Fruit fly (Drosophila melanogaster): ENCODE data around the gene vn.

vn gene

dm6 chr3L:5848929-5849328 is 3.5 kb upstream of the vn start:
- no peak for TF ChIP-seq CG7101 (tag; optimal IDR thresholded peaks at IDR 0.05)
- TF ChIP-seq Clk (GFP tag; optimal IDR thresholded peaks at IDR 0.05): no peak
- no peak for TF ChIP-seq CG12768 (GFP tag; optimal IDR thresholded peaks at IDR 0.05)
- TF ChIP-seq cic (GFP tag; optimal IDR thresholded peaks at IDR 0.05): no peak
- TF ChIP-seq Crg-1 (GFP tag; optimal IDR thresholded peaks at IDR 0.05): no peak
- no peak for TF ChIP-seq ovo (GFP tag; optimal IDR thresholded peaks at IDR 0.05)
- TF ChIP-seq pad (GFP tag; optimal IDR thresholded peaks at IDR 0.05): no peak
- TF ChIP-seq Mnt (GFP tag; optimal IDR thresholded peaks at IDR 0.05): no peak
- no peak for TF ChIP-seq CG5204 (GFP tag; optimal IDR thresholded peaks at IDR 0.05)
- no peak for TF ChIP-seq bab1 (GFP tag; optimal IDR thresholded peaks at IDR 0.05)

DNA sequence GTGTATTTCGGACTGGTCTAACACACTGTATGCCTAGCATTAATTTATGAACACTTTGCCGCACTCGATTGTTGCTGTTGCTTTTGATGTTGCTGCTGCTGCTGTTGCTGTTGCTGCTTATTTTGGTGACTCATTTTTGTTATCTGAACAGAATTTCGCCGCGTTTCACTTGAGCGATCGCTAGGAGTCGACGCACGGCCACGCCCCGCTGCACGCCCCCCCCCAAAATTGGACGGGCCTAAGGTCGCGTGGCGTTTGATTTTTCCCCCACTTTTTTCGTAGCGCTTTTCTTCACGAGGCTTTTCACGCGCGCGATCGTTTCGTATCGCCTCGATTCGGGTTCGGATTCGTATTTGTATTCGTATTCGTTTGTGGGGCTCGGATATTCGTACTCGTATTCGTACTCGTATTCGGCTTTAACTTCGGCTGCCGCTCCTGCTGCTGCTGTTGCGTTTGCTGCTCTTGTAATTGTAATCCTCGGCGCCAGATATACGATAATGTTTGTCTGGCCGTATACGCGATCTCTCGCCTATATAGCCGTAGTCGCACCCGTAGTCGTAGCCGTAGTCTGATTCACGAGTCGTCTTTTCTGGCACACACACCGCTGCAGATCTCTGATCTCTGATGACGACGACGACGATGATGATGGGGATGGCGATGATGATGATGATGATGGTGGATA is 1.4 kb downstream of the vn start:
- TF ChIP-seq toe (GFP tag; optimal IDR thresholded peaks at IDR 0.05) (no peak), CG14711 (tag; optimal IDR thresholded peaks at IDR 0.05) (no peak), Crg-1 (GFP tag; optimal IDR thresholded peaks at IDR 0.05) (no peak)

DNA sequence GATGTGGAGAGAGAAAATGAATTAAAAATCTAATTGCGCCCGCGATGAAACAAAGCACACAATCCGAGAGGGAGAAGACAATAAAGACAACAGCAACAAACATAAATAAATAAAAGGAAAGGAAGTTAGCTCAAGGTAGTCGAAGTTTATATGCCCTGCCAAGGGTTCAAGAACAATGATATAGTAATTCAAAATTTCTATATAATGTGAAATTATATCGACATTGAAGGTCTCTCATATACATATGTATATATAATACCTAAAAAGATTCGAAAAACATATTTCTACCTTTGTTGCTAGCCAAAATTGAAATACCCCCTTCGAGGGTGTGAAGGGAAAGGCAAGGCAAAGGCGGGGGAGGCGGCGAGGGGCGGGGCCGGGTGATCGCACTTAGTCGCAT is 4.6 kb downstream of the vn start:
- TF ChIP-seq cnc (optimal IDR thresholded peaks at IDR 0.05) (no peak), toe (GFP tag; optimal IDR thresholded peaks at IDR 0.05) (no peak), CG14711 (tag; optimal IDR thresholded peaks at IDR 0.05) (no peak), CG11617 (GFP tag; optimal IDR thresholded peaks at IDR 0.05) (no peak), ovo (GFP tag; optimal IDR thresholded peaks at IDR 0.05) (no peak), pad (GFP tag; optimal IDR thresholded peaks at IDR 0.05) (no peak), Mnt (GFP tag; optimal IDR thresholded peaks at IDR 0.05) (no peak)

DNA sequence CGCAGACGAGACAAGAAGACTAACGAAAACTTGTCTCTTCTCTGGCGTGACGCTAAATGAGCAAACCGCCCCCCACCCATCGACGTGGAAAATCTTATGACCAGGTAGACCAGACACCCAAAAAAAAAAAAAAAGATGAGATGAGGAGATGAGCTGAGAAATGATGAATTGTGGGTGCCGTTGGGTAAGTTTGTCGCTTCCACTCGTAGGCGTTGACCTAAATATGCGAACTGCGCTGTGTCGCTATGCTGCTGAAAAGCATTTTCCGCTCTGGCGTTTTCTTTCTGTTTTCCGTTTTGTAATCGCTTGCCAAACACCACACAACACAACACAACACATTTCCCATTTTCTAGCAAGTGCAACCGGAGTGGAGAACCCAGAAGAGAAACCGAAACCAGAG is 6.6 kb downstream of the vn start:
- no peak for TF ChIP-seq pad (GFP tag; optimal IDR thresholded peaks at IDR 0.05)

DNA sequence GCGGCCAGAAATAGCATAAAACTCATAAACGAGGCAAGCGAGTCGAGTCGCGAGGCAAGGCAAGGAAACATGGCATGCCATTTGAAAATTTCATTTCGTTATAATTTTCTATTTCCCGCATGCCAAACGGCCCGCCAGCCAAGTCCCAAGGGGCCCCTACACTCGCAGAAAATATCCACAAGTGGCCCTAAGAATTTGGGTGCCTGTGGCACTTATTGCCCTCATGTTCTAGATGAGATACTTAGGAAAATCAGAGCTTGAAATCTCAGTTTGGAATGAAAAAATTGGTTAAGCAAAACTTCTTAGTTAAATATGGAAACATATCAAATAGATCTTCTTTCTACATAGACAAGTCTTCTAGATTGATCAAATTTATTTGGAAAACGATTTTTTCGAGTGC is 7.2 kb downstream of the vn start:
- TF ChIP-seq pad (GFP tag; optimal IDR thresholded peaks at IDR 0.05) (no peak), kay (GFP tag; ENCODE audit: borderline replicate concordance) (peak; percentile 3)

- no peak for TF ChIP-seq CG11617 (GFP tag; optimal IDR thresholded peaks at IDR 0.05)
- TF ChIP-seq bab1 (GFP tag; optimal IDR thresholded peaks at IDR 0.05): no peak
Measured at dm6 chr3L:5835887-5836646, 9.4 kb downstream of the vn start.

DNA sequence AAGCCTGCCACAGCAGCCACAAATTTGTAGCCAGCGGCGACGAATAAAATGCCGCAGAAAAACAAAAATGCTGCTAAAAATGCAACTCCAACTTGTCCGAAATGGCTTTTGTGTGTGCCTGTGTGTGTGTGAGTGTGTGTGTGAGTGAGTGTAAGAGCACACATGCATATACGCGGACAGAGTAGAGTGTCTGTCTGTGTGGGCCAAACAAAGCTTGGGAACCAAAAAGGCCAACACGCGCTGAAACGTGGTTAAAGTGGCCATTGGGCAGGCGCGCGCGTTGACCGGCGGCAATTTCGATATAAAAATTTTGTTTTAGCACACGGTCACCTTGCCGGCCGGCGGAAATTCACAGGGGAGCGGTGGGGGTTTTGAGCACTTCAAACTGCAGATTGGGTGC is 10.0 kb downstream of the vn start:
- no peak for TF ChIP-seq CG7101 (tag; optimal IDR thresholded peaks at IDR 0.05)
- no peak for TF ChIP-seq CG1620 (GFP tag; optimal IDR thresholded peaks at IDR 0.05)
- no peak for TF ChIP-seq toe (GFP tag; optimal IDR thresholded peaks at IDR 0.05)
- TF ChIP-seq kay (GFP tag; ENCODE audit: borderline replicate concordance): no peak
- TF ChIP-seq Hr96 (GFP tag; optimal IDR thresholded peaks at IDR 0.05): no peak
- TF ChIP-seq Crg-1 (GFP tag; optimal IDR thresholded peaks at IDR 0.05): no peak
- TF ChIP-seq pad (GFP tag; optimal IDR thresholded peaks at IDR 0.05): no peak
- no peak for TF ChIP-seq CG11617 (GFP tag; optimal IDR thresholded peaks at IDR 0.05)
- TF ChIP-seq cnc (optimal IDR thresholded peaks at IDR 0.05): no peak
- no peak for TF ChIP-seq Clk (GFP tag; optimal IDR thresholded peaks at IDR 0.05)
- no peak for TF ChIP-seq CG33017 (tag; optimal IDR thresholded peaks at IDR 0.05)
- no peak for TF ChIP-seq bab1 (GFP tag; optimal IDR thresholded peaks at IDR 0.05)
- no peak for TF ChIP-seq CG12768 (GFP tag; optimal IDR thresholded peaks at IDR 0.05)
- no peak for TF ChIP-seq cic (GFP tag; optimal IDR thresholded peaks at IDR 0.05)
- no peak for TF ChIP-seq tj (GFP tag; optimal IDR thresholded peaks at IDR 0.05)
- no peak for TF ChIP-seq Mnt (GFP tag; optimal IDR thresholded peaks at IDR 0.05)
- TF ChIP-seq CG5204 (GFP tag; optimal IDR thresholded peaks at IDR 0.05): no peak
- TF ChIP-seq CG7045 (GFP tag; optimal IDR thresholded peaks at IDR 0.05): no peak
- no peak for TF ChIP-seq CG14711 (tag; optimal IDR thresholded peaks at IDR 0.05)

dm6 chr3L:5834798-5835197 is 10.7 kb downstream of the vn start:
- TF ChIP-seq CG5204 (GFP tag; optimal IDR thresholded peaks at IDR 0.05) (no peak), CG7045 (GFP tag; optimal IDR thresholded peaks at IDR 0.05) (no peak), Clk (GFP tag; optimal IDR thresholded peaks at IDR 0.05) (no peak), Crg-1 (GFP tag; optimal IDR thresholded peaks at IDR 0.05) (no peak), bab1 (GFP tag; optimal IDR thresholded peaks at IDR 0.05) (no peak), pad (GFP tag; optimal IDR thresholded peaks at IDR 0.05) (no peak), kay (GFP tag; ENCODE audit: borderline replicate concordance) (no peak), tj (GFP tag; optimal IDR thresholded peaks at IDR 0.05) (no peak), Hr96 (GFP tag; optimal IDR thresholded peaks at IDR 0.05) (no peak), CG11617 (GFP tag; optimal IDR thresholded peaks at IDR 0.05) (no peak), CG7101 (tag; optimal IDR thresholded peaks at IDR 0.05) (no peak), CG33017 (tag; optimal IDR thresholded peaks at IDR 0.05) (no peak), CG1620 (GFP tag; optimal IDR thresholded peaks at IDR 0.05) (no peak), CG14711 (tag; optimal IDR thresholded peaks at IDR 0.05) (no peak), Mnt (GFP tag; optimal IDR thresholded peaks at IDR 0.05) (no peak), CG12768 (GFP tag; optimal IDR thresholded peaks at IDR 0.05) (no peak)
